Worm (Caenorhabditis elegans) whole organism, L3 larva: ENCODE measurements around the gene C23H5.11.

Source experiments
- R02D3.7 ChIP-seq: fragments of 150-350 bp; optimal IDR thresholded peaks from 2 replicates; lab custom pipeline; 2014; ENCODE audit warnings: missing biosample characterization, missing genetic modification characterization
- ZK546.5 ChIP-seq: sonication (generic microtip); optimal IDR thresholded peaks from 2 replicates; lab custom pipeline; 2017; ENCODE audit warnings: missing biosample characterization, missing genetic modification characterization
- ama-1 ChIP-seq: fragments of 150-350 bp; optimal IDR thresholded peaks from 2 replicates; lab custom pipeline; 2018
- ceh-16 ChIP-seq: sonication (generic microtip); optimal IDR thresholded peaks from 2 replicates; lab custom pipeline; 2017; ENCODE audit warnings: missing biosample characterization, missing genetic modification characterization
- ceh-82 ChIP-seq: fragments of 150-350 bp; optimal IDR thresholded peaks from 2 replicates; lab custom pipeline; 2014; ENCODE audit warnings: missing biosample characterization, missing genetic modification characterization
- ceh-9 ChIP-seq: sonication (generic microtip); optimal IDR thresholded peaks from 2 replicates; lab custom pipeline; 2018; ENCODE audit warnings: missing biosample characterization, missing genetic modification characterization
- daf-12 ChIP-seq: fragments of 150-350 bp; optimal IDR thresholded peaks from 2 replicates; lab custom pipeline; 2014; ENCODE audit warnings: missing biosample characterization, missing genetic modification reagents, missing genetic modification characterization
- egl-27 ChIP-seq: sonication (generic microtip); optimal IDR thresholded peaks from 4 replicates; lab custom pipeline; 2017; ENCODE audit warnings: missing biosample characterization, missing genetic modification reagents, missing genetic modification characterization
- egl-5 ChIP-seq: fragments of 150-350 bp; optimal IDR thresholded peaks from 2 replicates; lab custom pipeline; 2017; ENCODE audit warnings: missing biosample characterization, missing genetic modification reagents, missing genetic modification characterization, inconsistent platforms
- elt-2 ChIP-seq: sonication (generic microtip); optimal IDR thresholded peaks from 2 replicates; lab custom pipeline; 2016; ENCODE audit warnings: missing genetic modification reagents, mild to moderate bottlenecking, missing genetic modification characterization, missing compliant biosample characterization
- elt-3 ChIP-seq, 3 experiments: fragments of 150-350 bp in 1 of 3; sonication (generic microtip) in 2 of 3; optimal IDR thresholded peaks; 2 replicates in 2 of 3; 4 replicates in 1 of 3; lab custom pipeline; 2014 to 2017; ENCODE audit warnings: missing biosample characterization in 3 of 3, missing genetic modification characterization in 3 of 3
- eor-1 ChIP-seq, 2 experiments: fragments of 150-350 bp; optimal IDR thresholded peaks; 2 replicates each; lab custom pipeline; 2014 to 2018; ENCODE audit warnings: missing biosample characterization in 2 of 2, missing genetic modification characterization in 2 of 2
- fkh-10 ChIP-seq: sonication (generic microtip); optimal IDR thresholded peaks from 2 replicates; lab custom pipeline; 2017; ENCODE audit warnings: missing biosample characterization, missing genetic modification reagents, missing genetic modification characterization
- fos-1 ChIP-seq: fragments of 150-350 bp; optimal IDR thresholded peaks from 2 replicates; lab custom pipeline; 2014; ENCODE audit warnings: missing biosample characterization, missing genetic modification characterization
- hmg-11 ChIP-seq: sonication (generic microtip); optimal IDR thresholded peaks from 2 replicates; lab custom pipeline; 2016; ENCODE audit warnings: missing genetic modification characterization, missing compliant biosample characterization
- jun-1 ChIP-seq: fragments of 150-350 bp; optimal IDR thresholded peaks from 2 replicates; lab custom pipeline; 2014; ENCODE audit warnings: missing biosample characterization, missing genetic modification reagents, missing genetic modification characterization
- lin-15B ChIP-seq: fragments of 150-350 bp; optimal IDR thresholded peaks from 2 replicates; lab custom pipeline; 2014; ENCODE audit warnings: missing biosample characterization, missing genetic modification characterization
- lin-39 ChIP-seq: fragments of 150-350 bp; optimal IDR thresholded peaks from 2 replicates; lab custom pipeline; 2018; ENCODE audit warnings: missing biosample characterization, missing genetic modification reagents, missing genetic modification characterization
- mdl-1 ChIP-seq: fragments of 150-350 bp; optimal IDR thresholded peaks from 2 replicates; lab custom pipeline; 2014; ENCODE audit warnings: missing biosample characterization, missing genetic modification characterization
- mml-1 ChIP-seq: fragments of 150-350 bp; sonication (generic microtip); optimal IDR thresholded peaks from 3 replicates; lab custom pipeline; 2014; ENCODE audit warnings: missing biosample characterization, missing genetic modification characterization
- nhr-11 ChIP-seq: fragments of 150-350 bp; optimal IDR thresholded peaks from 2 replicates; lab custom pipeline; 2014; ENCODE audit warnings: missing biosample characterization, missing genetic modification characterization
- nhr-23 ChIP-seq: fragments of 150-350 bp; optimal IDR thresholded peaks from 2 replicates; lab custom pipeline; 2014; ENCODE audit warnings: missing biosample characterization, missing genetic modification reagents, missing genetic modification characterization
- nhr-237 ChIP-seq: fragments of 150-350 bp; optimal IDR thresholded peaks from 2 replicates; lab custom pipeline; 2014; ENCODE audit warnings: missing biosample characterization, missing genetic modification characterization
- nhr-25 ChIP-seq: sonication (generic microtip); optimal IDR thresholded peaks from 2 replicates; lab custom pipeline; 2017; ENCODE audit warnings: missing biosample characterization, missing genetic modification characterization
- nhr-28 ChIP-seq: fragments of 150-350 bp; optimal IDR thresholded peaks from 2 replicates; lab custom pipeline; 2014; ENCODE audit warnings: missing biosample characterization, missing genetic modification characterization
- nhr-43 ChIP-seq: sonication (generic microtip); optimal IDR thresholded peaks from 2 replicates; lab custom pipeline; 2016; ENCODE audit warnings: mild to moderate bottlenecking, missing genetic modification characterization, missing compliant biosample characterization; ENCODE audit not compliant: poor library complexity, severe bottlenecking
- nhr-67 ChIP-seq: fragments of 150-350 bp; optimal IDR thresholded peaks from 2 replicates; lab custom pipeline; 2014; ENCODE audit warnings: missing biosample characterization, missing genetic modification characterization
- nhr-77 ChIP-seq: fragments of 150-350 bp; optimal IDR thresholded peaks from 2 replicates; lab custom pipeline; 2014; ENCODE audit warnings: missing biosample characterization, missing genetic modification characterization
- pqm-1 ChIP-seq: fragments of 150-350 bp; optimal IDR thresholded peaks from 2 replicates; lab custom pipeline; 2017; ENCODE audit warnings: missing biosample characterization, missing genetic modification characterization, inconsistent platforms
- sea-2 ChIP-seq: fragments of 150-350 bp; sonication (generic microtip); optimal IDR thresholded peaks from 4 replicates; lab custom pipeline; 2014; ENCODE audit warnings: missing biosample characterization, missing genetic modification reagents, missing genetic modification characterization
- skn-1 ChIP-seq: fragments of 150-350 bp; optimal IDR thresholded peaks from 2 replicates; lab custom pipeline; 2014; ENCODE audit warnings: missing biosample characterization, missing genetic modification characterization
- snpc-4 ChIP-seq: fragments of 150-350 bp; optimal IDR thresholded peaks from 2 replicates; lab custom pipeline; 2014; ENCODE audit warnings: missing biosample characterization, missing genetic modification characterization
- unc-62 ChIP-seq: fragments of 150-350 bp; sonication (generic microtip); optimal IDR thresholded peaks from 4 replicates; lab custom pipeline; 2014; ENCODE audit warnings: missing biosample characterization, missing genetic modification reagents, missing genetic modification characterization
- zag-1 ChIP-seq: fragments of 150-350 bp; optimal IDR thresholded peaks from 2 replicates; lab custom pipeline; 2014; ENCODE audit warnings: missing biosample characterization, missing genetic modification characterization
- ztf-11 ChIP-seq: fragments of 150-350 bp; optimal IDR thresholded peaks from 2 replicates; lab custom pipeline; 2014; ENCODE audit warnings: missing biosample characterization, missing genetic modification characterization
- ztf-4 ChIP-seq: fragments of 150-350 bp; optimal IDR thresholded peaks from 2 replicates; lab custom pipeline; 2014; ENCODE audit warnings: missing biosample characterization, missing genetic modification characterization

The C23H5.11 gene

DNA sequence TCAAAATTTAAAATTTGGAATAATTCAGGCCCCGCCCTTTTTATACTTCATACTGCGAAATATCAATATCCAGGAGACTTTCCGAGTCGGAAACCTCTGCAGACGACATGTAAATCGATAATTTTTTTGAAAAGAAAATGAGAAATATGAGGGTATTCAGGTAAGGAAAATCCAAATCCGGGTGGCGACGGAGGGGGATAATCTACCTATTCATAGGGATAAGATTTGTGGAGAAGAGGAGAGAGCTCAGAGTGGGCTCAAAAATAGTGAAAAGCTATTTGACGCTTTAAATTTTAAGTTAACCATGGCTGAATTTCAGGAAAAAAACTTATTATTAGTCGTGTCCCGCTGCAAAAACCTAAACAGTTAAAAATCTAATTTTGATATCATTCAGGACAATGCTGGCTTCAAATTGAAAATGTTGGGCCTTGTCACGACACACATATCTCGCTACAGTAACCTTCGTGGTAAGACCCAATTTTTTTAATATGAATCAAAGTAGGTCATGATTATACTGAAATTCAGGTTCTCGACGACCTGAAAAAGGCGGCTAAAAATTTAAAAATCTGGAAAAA lies 11.7 kb upstream of the C23H5.11 start, which contains the start of gene che-6:
Gene che-6 (minus strand): TSS at position 109 of the 575 bp plus-strand sequence.
- peak; percentile 52 for TF ChIP-seq elt-2 (tag; lab: Kevin White, UChicago)
- TF ChIP-seq unc-62, result no peak
- TF ChIP-seq egl-27 (tag; lab: Kevin White, UChicago), result no peak
- no peak for TF ChIP-seq nhr-28 (tag; lab: Kevin White, UChicago)

DNA sequence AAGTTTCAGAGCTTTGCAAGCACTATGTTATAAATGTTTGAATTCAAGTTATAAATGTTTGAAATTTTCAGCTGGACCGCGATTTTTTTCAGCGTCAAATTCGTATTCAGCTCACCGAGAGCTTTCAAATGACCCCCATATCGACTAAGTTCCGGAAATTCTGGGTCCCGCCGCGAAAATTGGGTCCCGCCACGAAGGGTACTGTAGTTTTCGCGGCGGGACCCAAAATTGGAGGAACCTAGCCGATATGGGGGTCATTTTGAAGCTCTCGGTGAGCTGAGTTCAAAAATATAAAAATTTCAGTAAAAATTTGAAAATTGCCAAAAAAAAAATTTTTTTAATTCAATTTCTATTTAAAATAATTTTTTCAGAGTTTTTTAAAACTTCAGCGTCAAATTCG lies 7.0 kb upstream of the C23H5.11 start:
- TF ChIP-seq nhr-25 (tag; lab: Kevin White, UChicago) (no peak), ama-1 (lab: Kevin White, UChicago) (no peak), ztf-11 (tag; lab: Kevin White, UChicago) (no peak), snpc-4 (tag; lab: Kevin White, UChicago) (no peak), ceh-82 (tag; lab: Kevin White, UChicago) (no peak), eor-1 (tag; optimal IDR thresholded peaks at IDR 0.05; lab: Kevin White, UChicago) (no peak), ztf-4 (no peak), egl-5 (tag; lab: Kevin White, UChicago) (no peak), zag-1 (no peak), fkh-10 (no peak), pqm-1 (tag; lab: Kevin White, UChicago) (no peak), jun-1 (tag; lab: Kevin White, UChicago) (no peak), ceh-9 (tag; lab: Kevin White, UChicago) (no peak), elt-3 (tag; optimal IDR thresholded peaks at IDR 0.05; lab: Kevin White, UChicago) (no peak), mml-1 (tag; lab: Kevin White, UChicago) (no peak), ZK546.5 (no peak), nhr-11 (no peak), nhr-43 (no peak), skn-1 (tag; lab: Kevin White, UChicago) (no peak)

DNA sequence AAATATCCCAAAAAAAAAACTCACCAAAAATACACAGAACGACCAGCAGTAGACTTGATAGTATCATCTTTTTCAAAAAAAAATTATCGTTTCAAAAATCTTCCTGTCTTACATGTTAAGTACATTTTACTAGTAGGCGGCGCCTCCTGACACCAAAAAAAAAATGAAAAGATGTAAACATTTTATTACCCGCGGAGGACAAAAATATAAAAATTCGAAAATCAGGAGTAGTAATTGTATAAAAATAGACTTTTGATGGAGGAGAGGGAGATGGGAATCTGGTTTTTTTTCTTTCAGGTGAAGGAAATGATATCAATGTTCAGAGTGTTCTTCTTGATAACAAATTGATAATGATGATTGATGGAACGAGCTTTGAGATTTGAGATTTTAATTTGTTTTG lies 3.1 kb upstream of the C23H5.11 start, which contains the start of gene C23H5.15:
Gene C23H5.15 (minus strand): TSS at position 101 of the 400 bp plus-strand sequence.
- no peak for TF ChIP-seq sea-2 (GFP tag; lab: Kevin White, UChicago)
- TF ChIP-seq ZK546.5, result no peak
- no peak for TF ChIP-seq fos-1
- TF ChIP-seq mml-1 (tag; lab: Kevin White, UChicago), result no peak
- no peak for TF ChIP-seq nhr-28 (tag; lab: Kevin White, UChicago)
- no peak for TF ChIP-seq R02D3.7 (tag; lab: Kevin White, UChicago)
- TF ChIP-seq snpc-4 (tag; lab: Kevin White, UChicago), result no peak
- no peak for TF ChIP-seq egl-27 (tag; lab: Kevin White, UChicago)

DNA sequence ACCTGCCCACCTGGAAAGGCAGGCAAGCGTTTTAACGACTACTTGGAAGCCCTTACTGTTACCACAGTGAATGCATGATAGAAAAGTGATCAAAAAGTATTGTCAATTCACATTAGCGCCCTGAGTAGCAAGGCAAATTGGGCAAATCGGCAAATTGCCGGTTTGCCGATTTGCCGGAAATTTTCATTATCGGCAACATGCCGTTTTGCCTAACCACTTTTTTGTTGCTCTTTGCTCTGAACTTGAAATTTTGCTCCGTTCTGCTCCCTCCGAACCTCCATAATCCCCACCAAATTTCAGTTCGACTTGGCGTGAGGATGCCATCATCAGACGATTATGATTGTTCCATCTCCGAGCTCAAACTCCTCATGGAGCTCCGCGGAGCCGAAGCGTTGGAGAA lies 15.9 kb downstream of the C23H5.11 start, which contains the start of gene mca-2:
Gene mca-2 (plus strand): TSS at position 301 of the 400 bp plus-strand sequence.
- TF ChIP-seq nhr-77 (tag; lab: Kevin White, UChicago) (no peak), unc-62 (no peak), fkh-10 (no peak), lin-15B (tag; lab: Kevin White, UChicago) (no peak), nhr-23 (tag; lab: Kevin White, UChicago) (no peak)
- TF ChIP-seq, all 47 proteins: peak for 0

DNA sequence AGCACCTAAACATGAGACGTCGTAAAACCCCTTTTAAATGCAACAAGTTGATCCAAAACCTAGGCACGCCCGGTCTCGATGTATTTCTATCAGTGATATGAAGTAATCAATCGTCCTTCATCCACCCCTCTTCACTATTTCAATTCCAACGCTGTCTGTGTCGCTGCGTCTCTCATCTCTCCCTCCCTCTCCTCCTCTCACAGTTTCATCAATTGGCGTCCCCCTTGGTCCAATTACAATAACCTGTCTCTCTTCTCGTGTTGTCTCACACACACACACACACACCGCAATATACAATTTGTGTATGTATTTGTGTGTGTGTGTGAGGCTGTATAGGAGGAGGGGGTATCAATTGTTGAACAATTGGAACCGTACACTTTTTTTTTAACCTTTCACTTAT lies 16.5 kb downstream of the C23H5.11 start:
- TF ChIP-seq nhr-11, result no peak
- TF ChIP-seq unc-62, result no peak
- TF ChIP-seq mdl-1, result no peak
- no peak for TF ChIP-seq egl-5 (tag; lab: Kevin White, UChicago)
- TF ChIP-seq ztf-4, result no peak
- TF ChIP-seq nhr-67, result no peak
- TF ChIP-seq nhr-77 (tag; lab: Kevin White, UChicago), result no peak
- no peak for TF ChIP-seq pqm-1 (tag; lab: Kevin White, UChicago)
- TF ChIP-seq nhr-23 (tag; lab: Kevin White, UChicago), result peak; percentile 5
- TF ChIP-seq ceh-16 (tag; lab: Kevin White, UChicago), result no peak
- TF ChIP-seq nhr-237 (tag; lab: Kevin White, UChicago), result no peak
- TF ChIP-seq nhr-43, result peak; percentile 15
- TF ChIP-seq daf-12 (tag; lab: Kevin White, UChicago), result no peak
- no peak for TF ChIP-seq elt-2 (tag; lab: Kevin White, UChicago)
- no peak for TF ChIP-seq lin-39 (tag; lab: Kevin White, UChicago)
- peak in 1 of 3 experiments; percentile 16 for TF ChIP-seq elt-3 (tag; optimal IDR thresholded peaks at IDR 0.05; lab: Kevin White, UChicago)
- TF ChIP-seq skn-1 (tag; lab: Kevin White, UChicago), result no peak
- TF ChIP-seq nhr-25 (tag; lab: Kevin White, UChicago), result peak; percentile 66
- TF ChIP-seq hmg-11 (tag; lab: Kevin White, UChicago), result peak; percentile 20
